Worm (Caenorhabditis elegans) whole organism, mixed stage, embryonic: ENCODE measurements around the gene F52E4.5.

Experiments
- ceh-83 ChIP-seq: fragments of 200-800 bp; sonication (Bioruptor generic); optimal IDR thresholded peaks from 2 replicates; lab custom pipeline; 2018; ENCODE audit warnings: mild to moderate bottlenecking, missing genetic modification characterization, missing compliant biosample characterization
- ces-1 ChIP-seq: fragments of 150-350 bp; optimal IDR thresholded peaks from 2 replicates; lab custom pipeline; 2014; ENCODE audit warnings: missing biosample characterization, missing genetic modification reagents, missing genetic modification characterization
- snpc-4 ChIP-seq: fragments of 150-350 bp; optimal IDR thresholded peaks from 2 replicates; lab custom pipeline; 2014; ENCODE audit warnings: missing biosample characterization, missing genetic modification characterization

DNA sequence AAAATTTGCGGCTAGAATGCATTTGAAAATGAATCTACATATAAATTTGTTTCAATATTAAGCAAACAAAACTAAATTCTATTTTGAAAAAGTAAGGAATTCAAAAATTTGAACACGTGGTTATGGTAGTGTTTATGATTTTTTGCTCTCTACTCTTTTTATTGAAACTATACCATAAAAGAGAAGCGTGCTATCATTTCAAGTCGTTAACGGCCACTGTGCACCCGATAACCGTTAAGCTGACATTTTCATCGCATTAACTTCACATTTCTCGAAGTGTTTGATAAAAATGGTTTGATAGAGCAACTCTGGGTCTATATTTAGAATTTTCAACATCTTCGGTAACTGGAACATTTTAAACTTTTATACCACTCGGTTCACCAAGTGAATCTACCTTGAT, 32.3 kb downstream of the F52E4.5 start, which contains the start of gene twk-26:
- TF ChIP-seq ceh-83 (no peak), snpc-4 (no peak), ces-1 (GFP tag; lab: Kevin White, UChicago) (no peak)
